Worm (Caenorhabditis elegans): ENCODE data around the gene ceh-34.

DNA sequence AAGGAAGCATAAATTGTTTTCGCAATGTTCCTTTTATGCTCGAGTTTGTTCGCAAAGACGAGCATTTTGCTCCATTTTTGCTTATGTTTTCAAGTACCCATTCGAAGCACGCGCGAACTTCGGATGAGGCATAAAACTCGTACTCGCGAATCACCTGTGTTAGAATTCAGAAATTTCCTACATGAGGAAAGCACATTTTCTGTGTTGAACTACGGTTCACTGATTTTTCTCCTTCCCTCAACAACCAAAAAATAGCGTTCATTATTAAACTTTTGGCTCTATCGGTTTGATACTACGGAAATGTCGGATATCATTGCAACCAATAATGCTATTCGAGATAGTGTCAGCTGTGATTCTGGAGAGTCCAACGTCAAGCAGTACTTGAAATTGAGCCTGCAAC, 15.2 kb upstream of the ceh-34 start, which contains the start of gene srg-28:
- no peak for TF ChIP-seq dpff-1 (tag; optimal IDR thresholded peaks at IDR 0.05)
- TF ChIP-seq F22D6.2 (tag; optimal IDR thresholded peaks at IDR 0.05): no peak
- TF ChIP-seq ceh-100 (GFP tag; IDR thresholded peaks at IDR 0.05): no peak
- TF ChIP-seq ztf-6 (GFP tag; IDR thresholded peaks at IDR 0.05): no peak
- TF ChIP-seq B0336.3 (GFP tag; IDR thresholded peaks at IDR 0.05): no peak
- no peak for TF ChIP-seq lag-1 (GFP tag; IDR thresholded peaks at IDR 0.05)
- TF ChIP-seq lsy-27 (tag; optimal IDR thresholded peaks at IDR 0.05; ENCODE audit: borderline replicate concordance, insufficient read depth): no peak
- no peak for TF ChIP-seq Y56A3A.18 (GFP tag; IDR thresholded peaks at IDR 0.05)
- no peak for TF ChIP-seq attf-3 (GFP tag; conservative IDR thresholded peaks at IDR 0.05)
- no peak for TF ChIP-seq hlh-26 (GFP tag; conservative IDR thresholded peaks at IDR 0.05)
- no peak for TF ChIP-seq nfya-1 (tag; optimal IDR thresholded peaks at IDR 0.05; ENCODE audit: borderline replicate concordance, insufficient read depth)
- no peak for TF ChIP-seq tlf-1 (GFP tag; optimal IDR thresholded peaks at IDR 0.05)
